Worm (Caenorhabditis elegans) whole organism, L2 larva: ENCODE results near the gene ric-7.

Experiments
- ceh-82 ChIP-seq: fragments of 150-350 bp; optimal IDR thresholded peaks from 2 replicates; lab custom pipeline; 2014; ENCODE audit warnings: missing biosample characterization, missing genetic modification characterization
- dmd-4 ChIP-seq: sonication (generic microtip); optimal IDR thresholded peaks from 2 replicates; lab custom pipeline; 2017; ENCODE audit warnings: missing biosample characterization, missing genetic modification characterization
- nhr-11 ChIP-seq: fragments of 150-350 bp; optimal IDR thresholded peaks from 2 replicates; lab custom pipeline; 2014; ENCODE audit warnings: missing biosample characterization, missing genetic modification characterization
- nhr-237 ChIP-seq: fragments of 150-350 bp; optimal IDR thresholded peaks from 2 replicates; lab custom pipeline; 2014; ENCODE audit warnings: missing biosample characterization, missing genetic modification characterization
- sma-9 ChIP-seq, 2 experiments: fragments of 150-350 bp in 1 of 2; sonication (generic microtip) in 1 of 2; optimal IDR thresholded peaks; 2 replicates each; lab custom pipeline; 2014 to 2016; ENCODE audit warnings: missing genetic modification characterization in 2 of 2, mild to moderate bottlenecking in 1 of 2, missing biosample characterization in 1 of 2, missing compliant biosample characterization in 1 of 2, missing genetic modification reagents in 1 of 2, moderate library complexity in 1 of 2
- unc-62 ChIP-seq: fragments of 150-350 bp; optimal IDR thresholded peaks from 2 replicates; lab custom pipeline; 2014; ENCODE audit warnings: missing biosample characterization, missing genetic modification reagents, missing genetic modification characterization
- ztf-1 ChIP-seq: fragments of 200-800 bp; sonication (Bioruptor generic); conservative IDR thresholded peaks from 2 replicates; pipeline ENCODE4 v1.3.6; 2022; ENCODE audit warnings: missing genetic modification characterization, missing compliant biosample characterization

- TF ChIP-seq ceh-82 (tag; lab: Kevin White, UChicago) (no peak), dmd-4 (no peak), unc-62 (no peak), ztf-1 (no peak), nhr-11 (tag; lab: Kevin White, UChicago) (no peak), sma-9 (GFP tag; optimal IDR thresholded peaks at IDR 0.05; lab: Kevin White, UChicago) (no peak), sma-9 (tag; optimal IDR thresholded peaks at IDR 0.05; lab: Kevin White, UChicago) (no peak), nhr-237 (no peak)
Measured at ce11 chrV:13981677-13982076, 24.0 kb downstream of the ric-7 start.
